Worm (Caenorhabditis elegans) whole organism, young adult: ENCODE results near the gene idpp-9.

Source experiments
- K12H6.12 ChIP-seq: fragments of 200-800 bp; sonication (Bioruptor generic); optimal IDR thresholded peaks from 2 replicates; lab custom pipeline; 2018; ENCODE audit warnings: mild to moderate bottlenecking, missing genetic modification characterization, missing compliant biosample characterization
- ama-1 ChIP-seq, 3 experiments: fragments of 150-350 bp in 1 of 3; sonication (generic microtip) in 2 of 3; optimal IDR thresholded peaks; 2 replicates each; lab custom pipeline; 2014 to 2018; ENCODE audit warnings: missing biosample characterization in 2 of 3, missing genetic modification characterization in 2 of 3, missing genetic modification reagents in 2 of 3
- dox-1 ChIP-seq: fragments of 200-800 bp; sonication (Bioruptor generic); IDR thresholded peaks from 2 replicates; pipeline ENCODE4 v1.3.6; 2022; ENCODE audit warnings: missing genetic modification reagents, missing genetic modification characterization, missing compliant biosample characterization
- lin-35 ChIP-seq, 3 experiments: fragments of 150-350 bp in 2 of 3; sonication (generic microtip) in 1 of 3; optimal IDR thresholded peaks; 2 replicates each; lab custom pipeline; 2014 to 2018; ENCODE audit warnings: missing biosample characterization in 3 of 3, missing genetic modification characterization in 3 of 3, missing genetic modification reagents in 3 of 3
- nfya-2 ChIP-seq: fragments of 200-800 bp; sonication (Bioruptor generic); IDR thresholded peaks from 2 replicates; pipeline ENCODE4 v1.3.6; 2022; ENCODE audit warnings: missing genetic modification reagents, missing genetic modification characterization, missing compliant biosample characterization

- TF ChIP-seq dox-1 (GFP tag; lab: Robert Waterston, UW) (no peak), lin-35 (GFP tag; optimal IDR thresholded peaks at IDR 0.05; lab: Kevin White, UChicago) (no peak), ama-1 (optimal IDR thresholded peaks at IDR 0.05; lab: Kevin White, UChicago) (no peak), ama-1 (GFP tag; optimal IDR thresholded peaks at IDR 0.05; lab: Kevin White, UChicago) (no peak), nfya-2 (no peak), K12H6.12 (tag; lab: Kevin White, UChicago) (no peak)
Observed at ce11 chrX:3960345-3960744, 44.7 kb upstream of the idpp-9 start.
